Fruit fly (Drosophila melanogaster): ENCODE data around the gene Jon65Aiv.

The Jon65Aiv gene

DNA sequence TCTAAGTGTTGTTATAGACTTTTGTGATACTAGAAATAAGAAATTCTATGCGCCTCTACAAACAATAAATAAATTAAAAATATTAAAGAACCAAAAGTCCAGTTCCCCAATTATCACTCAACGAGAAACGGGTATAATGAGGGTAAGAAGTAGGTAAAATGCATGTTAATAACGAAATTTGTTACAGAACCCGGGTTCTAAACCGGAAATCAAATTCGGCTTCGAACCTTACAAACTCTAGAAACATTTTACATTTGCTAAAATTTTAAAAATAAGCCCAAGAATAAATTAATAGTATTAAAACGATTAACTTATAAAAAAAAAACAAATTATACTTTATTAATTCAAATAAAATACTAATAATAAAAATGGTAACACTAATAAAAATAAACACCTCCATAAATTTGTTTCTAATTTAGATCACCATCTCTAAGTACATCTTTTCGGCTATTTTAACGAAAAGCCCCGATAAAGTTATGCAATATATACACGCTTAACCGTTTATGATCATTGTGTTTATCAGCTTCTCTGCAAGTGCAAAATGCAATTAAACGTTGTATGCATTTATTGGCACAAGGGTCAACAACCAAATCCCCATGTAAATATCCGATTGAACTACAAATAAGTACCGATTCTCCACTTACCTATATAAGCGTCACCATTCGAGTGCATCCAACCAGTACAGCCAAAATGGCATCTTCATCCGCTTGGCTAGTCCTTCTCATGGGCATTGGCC, 32.7 kb downstream of the Jon65Aiv start, which contains the start of gene CG6602 (continued):
- peak; percentile 45 for TF ChIP-seq sug (tag; optimal IDR thresholded peaks at IDR 0.05)
- TF ChIP-seq ara (GFP tag; IDR thresholded peaks at IDR 0.05): no peak
- TF ChIP-seq Taf1 (GFP tag; IDR thresholded peaks at IDR 0.05): no peak; the same call in 1 of the 2 replicates
- TF ChIP-seq BtbVII (GFP tag; optimal IDR thresholded peaks at IDR 0.05): peak; percentile 65
- peak; percentile 32 to 76 for TF ChIP-seq dpn (GFP tag; optimal IDR thresholded peaks at IDR 0.05)
- peak; percentile 86 for TF ChIP-seq Fer3 (tag; optimal IDR thresholded peaks at IDR 0.05)
- peak; percentile 73 for TF ChIP-seq CG18619 (GFP tag; optimal IDR thresholded peaks at IDR 0.05)
- peak; percentile 26 for TF ChIP-seq Six4 (GFP tag; optimal IDR thresholded peaks at IDR 0.05)
- peak; percentile 12 to 18 for TF ChIP-seq Hr51 (GFP tag; optimal IDR thresholded peaks at IDR 0.05)
- peak; percentile 51 for TF ChIP-seq ash1 (GFP tag; optimal IDR thresholded peaks at IDR 0.05)
- TF ChIP-seq wdn (GFP tag; IDR thresholded peaks at IDR 0.05): peak; percentile 9; the same call in 1 of the 2 replicates
- TF ChIP-seq CG6272 (GFP tag; IDR thresholded peaks at IDR 0.05): peak; percentile 72
- TF ChIP-seq CG18476 (GFP tag; optimal IDR thresholded peaks at IDR 0.05): peak; percentile 39
- no peak for TF ChIP-seq wor (GFP tag; IDR thresholded peaks at IDR 0.05)
- TF ChIP-seq bowl (GFP tag; IDR thresholded peaks at IDR 0.05): no peak
- TF ChIP-seq tll (GFP tag; optimal IDR thresholded peaks at IDR 0.05): no peak
- TF ChIP-seq abd-A (tag; optimal IDR thresholded peaks at IDR 0.05): no peak
- peak; percentile 52 for TF ChIP-seq CG2875 (GFP tag; optimal IDR thresholded peaks at IDR 0.05)
- TF ChIP-seq Opbp (GFP tag; IDR thresholded peaks at IDR 0.05; ENCODE audit: partially characterized antibody): no peak
- TF ChIP-seq CG6175 (GFP tag; IDR thresholded peaks at IDR 0.05): peak; percentile 74
- TF ChIP-seq CG3163 (GFP tag; optimal IDR thresholded peaks at IDR 0.05): no peak
- no peak for TF ChIP-seq pho (GFP tag; optimal IDR thresholded peaks at IDR 0.05)
- TF ChIP-seq Lim3 (GFP tag; IDR thresholded peaks at IDR 0.05): no peak
- TF ChIP-seq shn (GFP tag; optimal IDR thresholded peaks at IDR 0.05): peak; percentile 37
- no peak for TF ChIP-seq Lpt (GFP tag; optimal IDR thresholded peaks at IDR 0.05)
- TF ChIP-seq slbo (GFP tag; IDR thresholded peaks at IDR 0.05): peak; percentile 83
- peak; percentile 7; the same call in 1 of the 2 replicates for TF ChIP-seq CG42726 (GFP tag; IDR thresholded peaks at IDR 0.05; ENCODE audit: partially characterized antibody)
- TF ChIP-seq CG12155 (GFP tag; optimal IDR thresholded peaks at IDR 0.05): peak; percentile 29
- TF ChIP-seq Sox102F (GFP tag; optimal IDR thresholded peaks at IDR 0.05): peak; percentile 0
- peak; percentile 75 for TF ChIP-seq Sox100B (GFP tag; optimal IDR thresholded peaks at IDR 0.05)
- peak; percentile 10 for TF ChIP-seq Antp (GFP tag; optimal IDR thresholded peaks at IDR 0.05)
- no peak for TF ChIP-seq CG7963 (GFP tag; IDR thresholded peaks at IDR 0.05; ENCODE audit: partially characterized antibody)
- peak; percentile 5 for TF ChIP-seq Bteb2 (GFP tag; optimal IDR thresholded peaks at IDR 0.05)
- TF ChIP-seq Bgb (GFP tag; IDR thresholded peaks at IDR 0.05; ENCODE audit: partially characterized antibody): no peak
- TF ChIP-seq org-1 (GFP tag; optimal IDR thresholded peaks at IDR 0.05): peak; percentile 14
- TF ChIP-seq tx (GFP tag; optimal IDR thresholded peaks at IDR 0.05): no peak
- TF ChIP-seq salm (tag; optimal IDR thresholded peaks at IDR 0.05): no peak
- peak; percentile 59 for TF ChIP-seq CG17912 (GFP tag; optimal IDR thresholded peaks at IDR 0.05)
- TF ChIP-seq CG5245 (GFP tag; optimal IDR thresholded peaks at IDR 0.05): peak; percentile 43
- TF ChIP-seq CG16863 (GFP tag; optimal IDR thresholded peaks at IDR 0.05): no peak
- TF ChIP-seq CrebB (tag; optimal IDR thresholded peaks at IDR 0.05): peak; percentile 5
- no peak for TF ChIP-seq crol (GFP tag; IDR thresholded peaks at IDR 0.05)
- TF ChIP-seq pan (optimal IDR thresholded peaks at IDR 0.05): no peak
- peak in 1 of 2 experiments; percentile 88 for TF ChIP-seq pan (GFP tag; optimal IDR thresholded peaks at IDR 0.05 in 1 of 2, IDR thresholded peaks at IDR 0.05 in 1 of 2)
- peak; percentile 45 for TF ChIP-seq odd (GFP tag; optimal IDR thresholded peaks at IDR 0.05)
- TF ChIP-seq NFAT (GFP tag; IDR thresholded peaks at IDR 0.05): peak; percentile 87
- peak; percentile 25; the same call in 1 of the 3 replicates for TF ChIP-seq CG3726 (GFP tag; IDR thresholded peaks at IDR 0.05)
- TF ChIP-seq Ravus (GFP tag; IDR thresholded peaks at IDR 0.05): peak; percentile 18; the same call in 1 of the 2 replicates
- TF ChIP-seq Ets97D (GFP tag; optimal IDR thresholded peaks at IDR 0.05): peak; percentile 99
- TF ChIP-seq Gug (GFP tag; IDR thresholded peaks at IDR 0.05): peak; percentile 46; the same call in 2 of the 4 replicates
